Worm (Caenorhabditis elegans) whole organism, L4 larva: ENCODE measurements around the gene sre-41.

Experiments used
- F26F4.8 ChIP-seq: fragments of 200-800 bp; sonication (Bioruptor generic); conservative IDR thresholded peaks from 2 replicates; pipeline ENCODE4 v1.3.6; 2022; ENCODE audit warnings: missing genetic modification characterization, missing compliant biosample characterization
- Y5F2A.4 ChIP-seq: fragments of 200-800 bp; sonication (Bioruptor generic); optimal IDR thresholded peaks from 2 replicates; lab custom pipeline; 2018; ENCODE audit warnings: mild to moderate bottlenecking, missing genetic modification characterization, missing compliant biosample characterization
- ZK337.2 ChIP-seq: fragments of 200-800 bp; sonication (Bioruptor generic); IDR thresholded peaks from 2 replicates; pipeline ENCODE4 v1.3.6; 2022; ENCODE audit warnings: missing genetic modification reagents, missing genetic modification characterization, missing compliant biosample characterization
- ama-1 ChIP-seq: fragments of 150-350 bp; optimal IDR thresholded peaks from 2 replicates; lab custom pipeline; 2014; ENCODE audit warnings: inconsistent platforms, mixed read lengths
- ceh-82 ChIP-seq: sonication (generic microtip); optimal IDR thresholded peaks from 2 replicates; lab custom pipeline; 2017; ENCODE audit warnings: missing biosample characterization, missing genetic modification characterization
- fkh-10 ChIP-seq: fragments of 150-350 bp; optimal IDR thresholded peaks from 2 replicates; lab custom pipeline; 2014; ENCODE audit warnings: missing biosample characterization, missing genetic modification reagents, missing genetic modification characterization
- lsy-2 ChIP-seq, 2 experiments: fragments of 150-350 bp in 1 of 2; sonication (generic microtip) in 1 of 2; optimal IDR thresholded peaks; 2 replicates each; lab custom pipeline; 2014 to 2017; ENCODE audit warnings: missing biosample characterization in 2 of 2, missing genetic modification characterization in 2 of 2
- mep-1 ChIP-seq: fragments of 150-350 bp; sonication (generic microtip); optimal IDR thresholded peaks from 3 replicates; lab custom pipeline; 2014; ENCODE audit warnings: missing biosample characterization, missing genetic modification characterization
- nhr-237 ChIP-seq: sonication (generic microtip); optimal IDR thresholded peaks from 2 replicates; lab custom pipeline; 2017; ENCODE audit warnings: missing biosample characterization, missing genetic modification characterization
- nhr-76 ChIP-seq: fragments of 150-350 bp; optimal IDR thresholded peaks from 2 replicates; lab custom pipeline; 2014; ENCODE audit warnings: missing biosample characterization, missing genetic modification characterization
- pha-4 ChIP-seq, 2 experiments: fragments of 150-350 bp in 1 of 2; fragments of 200-800 bp in 1 of 2; sonication (Bioruptor generic) in 1 of 2; IDR thresholded peaks in 1 of 2; optimal IDR thresholded peaks in 1 of 2; 2 replicates each; pipeline versions ENCODE4 v1.3.6 to Lab custom; 2014 to 2022; ENCODE audit warnings: missing genetic modification characterization in 2 of 2, missing genetic modification reagents in 2 of 2, missing biosample characterization in 1 of 2, missing compliant biosample characterization in 1 of 2
- ztf-11 ChIP-seq: fragments of 150-350 bp; optimal IDR thresholded peaks from 2 replicates; lab custom pipeline; 2014; ENCODE audit warnings: missing biosample characterization, missing genetic modification characterization
- ztf-7 ChIP-seq: fragments of 150-350 bp; optimal IDR thresholded peaks from 2 replicates; lab custom pipeline; 2014; ENCODE audit warnings: missing biosample characterization, missing genetic modification characterization

DNA sequence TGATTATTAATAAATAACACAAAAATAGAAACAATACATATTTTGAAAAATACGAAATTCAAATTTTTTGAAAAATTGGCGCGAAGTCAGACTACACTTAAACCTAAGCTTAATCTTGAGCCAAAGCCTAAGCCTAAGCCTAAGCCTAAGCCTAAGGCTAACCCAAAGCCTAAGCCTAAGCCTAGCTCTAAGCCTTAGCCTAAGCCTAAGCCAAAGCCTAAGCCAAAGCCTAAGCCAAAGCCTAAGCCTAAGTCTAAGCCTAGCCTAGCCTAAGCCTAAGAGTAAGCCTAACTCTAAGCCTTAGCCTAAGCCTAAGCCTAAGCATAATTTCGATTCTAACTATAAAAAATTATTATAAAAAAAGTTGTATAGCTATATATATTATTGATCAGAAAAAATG lies 7.2 kb upstream of the sre-41 start:
- TF ChIP-seq lsy-2 (tag; optimal IDR thresholded peaks at IDR 0.05; lab: Kevin White, UChicago) (no peak), ZK337.2 (GFP tag; lab: Robert Waterston, UW) (no peak), nhr-237 (tag; lab: Kevin White, UChicago) (no peak), pha-4 (GFP tag; IDR thresholded peaks at IDR 0.05; lab: Robert Waterston, UW) (no peak), pha-4 (tag; optimal IDR thresholded peaks at IDR 0.05; lab: Kevin White, UChicago) (no peak), ztf-7 (tag; lab: Kevin White, UChicago) (no peak), ama-1 (lab: Kevin White, UChicago) (no peak), fkh-10 (GFP tag; lab: Kevin White, UChicago) (no peak), ceh-82 (tag; lab: Kevin White, UChicago) (no peak), nhr-76 (tag; lab: Kevin White, UChicago) (no peak), F26F4.8 (GFP tag; lab: Robert Waterston, UW) (no peak), ztf-11 (no peak), mep-1 (tag; lab: Kevin White, UChicago) (no peak), Y5F2A.4 (GFP tag; lab: Kevin White, UChicago) (no peak)
